Worm (Caenorhabditis elegans) whole organism, mixed stage, embryonic: ENCODE measurements around the gene bli-6.

Source experiments
- cnd-1 ChIP-seq: fragments of 200-800 bp; sonication (Bioruptor generic); optimal IDR thresholded peaks from 2 replicates; lab custom pipeline; 2018; ENCODE audit warnings: mild to moderate bottlenecking, missing genetic modification characterization, missing compliant biosample characterization
- elt-1 ChIP-seq: sonication (generic microtip); optimal IDR thresholded peaks from 2 replicates; lab custom pipeline; 2017; ENCODE audit warnings: missing genetic modification characterization, mild to moderate bottlenecking, missing compliant biosample characterization, antibody characterized with exemption, moderate library complexity, borderline replicate concordance; ENCODE audit not compliant: insufficient read depth
- lin-13 ChIP-seq: fragments of 150-350 bp; optimal IDR thresholded peaks from 2 replicates; lab custom pipeline; 2014; ENCODE audit warnings: missing biosample characterization, missing genetic modification characterization
- mab-5 ChIP-seq: fragments of 150-350 bp; optimal IDR thresholded peaks from 2 replicates; lab custom pipeline; 2014; ENCODE audit warnings: missing biosample characterization, missing genetic modification characterization
- mep-1 ChIP-seq: fragments of 150-350 bp; optimal IDR thresholded peaks from 2 replicates; lab custom pipeline; 2017; ENCODE audit warnings: missing biosample characterization, missing genetic modification reagents, missing genetic modification characterization, inconsistent platforms
- nhr-237 ChIP-seq: fragments of 150-350 bp; optimal IDR thresholded peaks from 2 replicates; lab custom pipeline; 2014; ENCODE audit warnings: missing biosample characterization, missing genetic modification characterization
- nhr-28 ChIP-seq: fragments of 150-350 bp; optimal IDR thresholded peaks from 2 replicates; lab custom pipeline; 2014; ENCODE audit warnings: missing biosample characterization, missing genetic modification characterization
- unc-39 ChIP-seq: fragments of 150-350 bp; optimal IDR thresholded peaks from 2 replicates; lab custom pipeline; 2014; ENCODE audit warnings: missing biosample characterization, missing genetic modification characterization
- unc-62 ChIP-seq: fragments of 150-350 bp; optimal IDR thresholded peaks from 2 replicates; lab custom pipeline; 2014; ENCODE audit warnings: missing biosample characterization, missing genetic modification reagents, missing genetic modification characterization
- ztf-11 ChIP-seq: fragments of 150-350 bp; optimal IDR thresholded peaks from 2 replicates; lab custom pipeline; 2014; ENCODE audit warnings: missing biosample characterization, missing genetic modification characterization

DNA sequence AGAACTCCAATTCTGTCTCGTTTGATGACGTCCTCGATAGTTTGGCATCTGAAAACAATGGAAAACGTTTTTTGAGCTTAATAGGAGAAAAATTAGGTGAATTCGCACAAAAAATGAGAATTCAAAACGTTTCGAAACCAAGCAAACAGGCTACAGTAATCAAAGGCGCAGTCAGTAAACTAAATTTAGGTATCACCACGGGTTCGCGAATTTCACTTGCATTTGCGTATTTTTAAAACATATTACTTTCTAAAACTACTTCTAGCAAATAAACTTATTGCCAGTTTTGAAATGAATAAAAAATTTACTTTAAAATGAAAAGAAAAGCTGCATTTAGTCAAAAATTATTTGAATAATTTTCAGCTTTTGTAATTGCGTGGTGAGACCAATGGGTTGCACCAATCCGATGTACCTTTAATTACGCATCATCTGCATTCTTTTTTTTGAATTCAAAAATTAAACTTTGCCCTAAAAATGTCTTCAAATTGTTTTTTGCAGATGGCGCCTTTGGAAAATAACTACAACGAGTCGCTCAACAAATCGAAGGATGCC lies 42.2 kb downstream of the bli-6 start, which contains the start of the genes Y73B6BL.23 and htp-2:
- TF ChIP-seq lin-13, result no peak
- TF ChIP-seq elt-1 (tag; lab: Kevin White, UChicago), result no peak
- TF ChIP-seq nhr-28 (tag; lab: Kevin White, UChicago), result no peak
- no peak for TF ChIP-seq mep-1 (tag; lab: Kevin White, UChicago)
- TF ChIP-seq ztf-11, result no peak
- TF ChIP-seq cnd-1 (tag; lab: Kevin White, UChicago), result no peak
- no peak for TF ChIP-seq unc-39 (tag; lab: Kevin White, UChicago)
- TF ChIP-seq mab-5 (tag; lab: Kevin White, UChicago), result no peak
- TF ChIP-seq nhr-237 (tag; lab: Kevin White, UChicago), result no peak
- no peak for TF ChIP-seq unc-62
